Fruit fly (Drosophila melanogaster) whole organism, embryonic: ENCODE measurements around the gene Hacd1.

Experiments used
- Aef1 ChIP-seq: fragments of 200-800 bp; sonication (Bioruptor generic); IDR thresholded peaks from 3 replicates; pipeline ENCODE4 v1.3.6; 2022; ENCODE audit warnings: missing biosample characterization, missing genetic modification characterization
- Antp ChIP-seq: fragments of 200-800 bp; sonication (Bioruptor generic); optimal IDR thresholded peaks from 3 replicates; lab custom pipeline; 2016; ENCODE audit warnings: missing biosample characterization, missing genetic modification characterization
- CG1024 ChIP-seq: fragments of 200-800 bp; sonication (Bioruptor generic); IDR thresholded peaks from 2 replicates; pipeline ENCODE4 v1.3.6; 2022; ENCODE audit warnings: missing biosample characterization, missing genetic modification characterization
- CG12071 ChIP-seq: fragments of 200-800 bp; sonication (Bioruptor generic); optimal IDR thresholded peaks from 3 replicates; lab custom pipeline; 2018; ENCODE audit warnings: missing biosample characterization, mild to moderate bottlenecking, missing genetic modification characterization
- CG12219 ChIP-seq: fragments of 200-800 bp; sonication (Bioruptor generic); optimal IDR thresholded peaks from 3 replicates; lab custom pipeline; 2018; ENCODE audit warnings: missing biosample characterization, mild to moderate bottlenecking, missing genetic modification characterization
- CG12236 ChIP-seq: fragments of 200-800 bp; sonication (Bioruptor generic); optimal IDR thresholded peaks from 2 replicates; lab custom pipeline; 2016; ENCODE audit warnings: missing biosample characterization, missing genetic modification characterization
- CG13287 ChIP-seq: fragments of 200-800 bp; sonication (Bioruptor generic); IDR thresholded peaks from 2 replicates; pipeline ENCODE4 v1.3.6; 2022; ENCODE audit warnings: missing biosample characterization, missing genetic modification characterization; ENCODE audit not compliant: partially characterized antibody
- CG13894 ChIP-seq: fragments of 200-800 bp; sonication (Bioruptor generic); optimal IDR thresholded peaks from 3 replicates; lab custom pipeline; 2018; ENCODE audit warnings: missing biosample characterization, mild to moderate bottlenecking, missing genetic modification characterization, moderate library complexity
- CG14860 ChIP-seq: fragments of 200-800 bp; sonication (Bioruptor generic); IDR thresholded peaks from 3 replicates; pipeline ENCODE4 v1.3.6; 2022; ENCODE audit warnings: missing biosample characterization, missing genetic modification characterization; ENCODE audit not compliant: partially characterized antibody
- CG15073 ChIP-seq: fragments of 200-800 bp; sonication (Bioruptor generic); optimal IDR thresholded peaks from 2 replicates; lab custom pipeline; 2016; ENCODE audit warnings: missing biosample characterization, missing genetic modification characterization
- CG1529 ChIP-seq: fragments of 200-800 bp; sonication (Bioruptor generic); optimal IDR thresholded peaks from 3 replicates; lab custom pipeline; 2018; ENCODE audit warnings: missing biosample characterization, missing genetic modification characterization
- CG1647 ChIP-seq: fragments of 200-800 bp; sonication (Bioruptor generic); optimal IDR thresholded peaks from 3 replicates; lab custom pipeline; 2016; ENCODE audit warnings: missing biosample characterization, missing genetic modification characterization
- CG17912 ChIP-seq: fragments of 200-800 bp; sonication (Bioruptor generic); optimal IDR thresholded peaks from 2 replicates; lab custom pipeline; 2018; ENCODE audit warnings: missing biosample characterization, mild to moderate bottlenecking, missing genetic modification characterization
- CG1832 ChIP-seq: fragments of 200-800 bp; sonication (Bioruptor generic); optimal IDR thresholded peaks from 2 replicates; lab custom pipeline; 2017; ENCODE audit warnings: missing biosample characterization, mild to moderate bottlenecking, missing genetic modification characterization, inconsistent platforms
- CG2678 ChIP-seq: fragments of 200-800 bp; sonication (Bioruptor generic); optimal IDR thresholded peaks from 3 replicates; lab custom pipeline; 2019; ENCODE audit warnings: missing biosample characterization, mild to moderate bottlenecking, missing genetic modification characterization, moderate library complexity
- CG31224 ChIP-seq: fragments of 200-800 bp; sonication (Bioruptor generic); IDR thresholded peaks from 2 replicates; pipeline ENCODE4 v1.3.6; 2022; ENCODE audit warnings: missing biosample characterization, missing genetic modification characterization
- CG33213 ChIP-seq: fragments of 200-800 bp; sonication (Bioruptor generic); optimal IDR thresholded peaks from 3 replicates; lab custom pipeline; 2016; ENCODE audit warnings: missing biosample characterization, missing genetic modification characterization
- CG34224 ChIP-seq: fragments of 200-800 bp; sonication (Bioruptor generic); IDR thresholded peaks from 3 replicates; pipeline ENCODE4 v1.3.6; 2022; ENCODE audit warnings: missing biosample characterization, missing genetic modification characterization; ENCODE audit not compliant: partially characterized antibody
- CG3995 ChIP-seq: fragments of 200-800 bp; sonication (Bioruptor generic); optimal IDR thresholded peaks from 3 replicates; lab custom pipeline; 2016; ENCODE audit warnings: missing biosample characterization, missing genetic modification characterization
- CG42726 ChIP-seq: fragments of 200-800 bp; sonication (Bioruptor generic); IDR thresholded peaks from 2 replicates; pipeline ENCODE4 v1.3.6; 2022; ENCODE audit warnings: missing biosample characterization, missing genetic modification characterization; ENCODE audit not compliant: partially characterized antibody
- CG43689 ChIP-seq: fragments of 200-800 bp; sonication (Bioruptor generic); IDR thresholded peaks from 2 replicates; pipeline ENCODE4 v1.3.6; 2022; ENCODE audit warnings: missing biosample characterization, missing genetic modification characterization
- CG4404 ChIP-seq: fragments of 200-800 bp; sonication (Bioruptor generic); IDR thresholded peaks from 2 replicates; pipeline ENCODE4 v1.3.6; 2022; ENCODE audit warnings: missing biosample characterization, missing genetic modification characterization
- CG7745 ChIP-seq: fragments of 200-800 bp; sonication (Bioruptor generic); optimal IDR thresholded peaks from 2 replicates; lab custom pipeline; 2018; ENCODE audit warnings: missing biosample characterization, mild to moderate bottlenecking, missing genetic modification characterization, moderate library complexity
- CG8089 ChIP-seq: fragments of 200-800 bp; sonication (Bioruptor generic); optimal IDR thresholded peaks from 3 replicates; lab custom pipeline; 2016; ENCODE audit warnings: missing biosample characterization, missing genetic modification characterization
- CG9437 ChIP-seq: fragments of 200-800 bp; sonication (Bioruptor generic); optimal IDR thresholded peaks from 2 replicates; lab custom pipeline; 2018; ENCODE audit warnings: missing biosample characterization, mild to moderate bottlenecking, missing genetic modification characterization
- Ets65A ChIP-seq: fragments of 200-800 bp; sonication (Bioruptor generic); peaks from one replicate; lab custom pipeline; 2016; ENCODE audit warnings: missing biosample characterization, missing genetic modification characterization
- HHEX ChIP-seq: fragments of 200-800 bp; sonication (Bioruptor generic); optimal IDR thresholded peaks from 3 replicates; lab custom pipeline; 2017; ENCODE audit warnings: missing biosample characterization, mild to moderate bottlenecking, missing genetic modification characterization, missing genetic modification reagents
- Hmx ChIP-seq: fragments of 200-800 bp; sonication (Bioruptor generic); optimal IDR thresholded peaks from 2 replicates; lab custom pipeline; 2016; ENCODE audit warnings: missing biosample characterization, missing genetic modification characterization
- Lhr ChIP-seq: fragments of 200-800 bp; sonication (Bioruptor generic); optimal IDR thresholded peaks from 3 replicates; lab custom pipeline; 2017; ENCODE audit warnings: mild to moderate bottlenecking, missing biosample characterization, missing genetic modification reagents, missing genetic modification characterization
- Ravus ChIP-seq: fragments of 200-800 bp; sonication (Bioruptor generic); IDR thresholded peaks from 2 replicates; pipeline ENCODE4 v1.3.6; 2022; ENCODE audit warnings: missing biosample characterization, missing genetic modification characterization
- Sin3A ChIP-seq: fragments of >200 bp; optimal IDR thresholded peaks from 2 replicates; lab custom pipeline; 2018
- Usf ChIP-seq: fragments of 200-800 bp; sonication (Bioruptor generic); optimal IDR thresholded peaks from 2 replicates; lab custom pipeline; 2017; ENCODE audit warnings: missing genotype, missing biosample characterization, missing genetic modification characterization
- Xbp1 ChIP-seq: fragments of 200-800 bp; sonication (Bioruptor generic); optimal IDR thresholded peaks from 3 replicates; lab custom pipeline; 2016; ENCODE audit warnings: missing biosample characterization, mild to moderate bottlenecking, missing genetic modification characterization
- amos ChIP-seq: fragments of 200-800 bp; sonication (Bioruptor generic); IDR thresholded peaks from 2 replicates; pipeline ENCODE4 v1.3.6; 2022; ENCODE audit warnings: missing biosample characterization, missing genetic modification characterization; ENCODE audit not compliant: partially characterized antibody
- chif ChIP-seq, 2 experiments: fragments of 200-800 bp; sonication (Bioruptor generic); optimal IDR thresholded peaks; 3 replicates each; lab custom pipeline; 2016; ENCODE audit warnings: missing biosample characterization in 2 of 2, missing genetic modification characterization in 2 of 2
- dati ChIP-seq: fragments of 200-800 bp; sonication (Bioruptor generic); IDR thresholded peaks from 2 replicates; pipeline ENCODE4 v1.3.6; 2022; ENCODE audit warnings: missing biosample characterization, missing genetic modification characterization
- gt ChIP-seq: fragments of 200-800 bp; sonication (Bioruptor generic); IDR thresholded peaks from 2 replicates; pipeline ENCODE4 v1.3.6; 2022; ENCODE audit warnings: missing biosample characterization, missing genetic modification characterization
- kay ChIP-seq: fragments of 200-800 bp; sonication (Bioruptor generic); optimal IDR thresholded peaks from 2 replicates; lab custom pipeline; 2016; ENCODE audit warnings: missing biosample characterization, missing genetic modification characterization
- kni ChIP-seq: fragments of 200-800 bp; sonication (Bioruptor generic); optimal IDR thresholded peaks from 3 replicates; lab custom pipeline; 2017; ENCODE audit warnings: mild to moderate bottlenecking, missing biosample characterization, missing genetic modification reagents, missing genetic modification characterization
- lov ChIP-seq, 2 experiments: fragments of 200-800 bp in 1 of 2; fragments of >200 bp in 1 of 2; sonication (Bioruptor generic) in 1 of 2; IDR thresholded peaks in 1 of 2; optimal IDR thresholded peaks in 1 of 2; 2 replicates in 1 of 2; 3 replicates in 1 of 2; pipeline versions ENCODE4 v1.3.6 to Lab custom; 2017 to 2022; ENCODE audit warnings: missing biosample characterization in 1 of 2, missing genetic modification characterization in 1 of 2
- nerfin-2 ChIP-seq: fragments of 200-800 bp; sonication (Bioruptor generic); IDR thresholded peaks from 2 replicates; pipeline ENCODE4 v1.3.6; 2022; ENCODE audit warnings: missing biosample characterization, missing genetic modification characterization; ENCODE audit not compliant: partially characterized antibody
- pho ChIP-seq: fragments of 200-800 bp; sonication (Bioruptor generic); optimal IDR thresholded peaks from 2 replicates; lab custom pipeline; 2016; ENCODE audit warnings: missing biosample characterization, missing genetic modification characterization
- pum ChIP-seq: fragments of 200-800 bp; sonication (Bioruptor generic); optimal IDR thresholded peaks from 2 replicates; lab custom pipeline; 2016; ENCODE audit warnings: missing biosample characterization, missing genetic modification characterization
- pzg ChIP-seq: fragments of 200-800 bp; sonication (Bioruptor generic); optimal IDR thresholded peaks from 3 replicates; lab custom pipeline; 2018; ENCODE audit warnings: missing biosample characterization, mild to moderate bottlenecking, missing genetic modification characterization, moderate library complexity
- shn ChIP-seq: fragments of 200-800 bp; sonication (Bioruptor generic); optimal IDR thresholded peaks from 3 replicates; lab custom pipeline; 2016; ENCODE audit warnings: missing biosample characterization, missing genetic modification characterization
- ssp ChIP-seq: fragments of 200-800 bp; sonication (Bioruptor generic); IDR thresholded peaks from 2 replicates; pipeline ENCODE4 v1.3.6; 2022; ENCODE audit warnings: missing biosample characterization, missing genetic modification characterization
- stc ChIP-seq: fragments of 200-800 bp; sonication (Bioruptor generic); IDR thresholded peaks from 2 replicates; pipeline ENCODE4 v1.3.6; 2022; ENCODE audit warnings: missing biosample characterization, missing genetic modification characterization
- tio ChIP-seq: fragments of 200-800 bp; sonication (Bioruptor generic); optimal IDR thresholded peaks from 2 replicates; lab custom pipeline; 2017; ENCODE audit warnings: missing biosample characterization, missing genetic modification characterization, inconsistent platforms
- trh ChIP-seq: fragments of 200-800 bp; sonication (Bioruptor generic); optimal IDR thresholded peaks from 2 replicates; lab custom pipeline; 2016; ENCODE audit warnings: missing biosample characterization, missing genetic modification characterization
- wor ChIP-seq: fragments of 200-800 bp; sonication (Bioruptor generic); IDR thresholded peaks from 2 replicates; pipeline ENCODE4 v1.3.6; 2022; ENCODE audit warnings: missing biosample characterization, missing genetic modification characterization

Hacd1 gene

DNA sequence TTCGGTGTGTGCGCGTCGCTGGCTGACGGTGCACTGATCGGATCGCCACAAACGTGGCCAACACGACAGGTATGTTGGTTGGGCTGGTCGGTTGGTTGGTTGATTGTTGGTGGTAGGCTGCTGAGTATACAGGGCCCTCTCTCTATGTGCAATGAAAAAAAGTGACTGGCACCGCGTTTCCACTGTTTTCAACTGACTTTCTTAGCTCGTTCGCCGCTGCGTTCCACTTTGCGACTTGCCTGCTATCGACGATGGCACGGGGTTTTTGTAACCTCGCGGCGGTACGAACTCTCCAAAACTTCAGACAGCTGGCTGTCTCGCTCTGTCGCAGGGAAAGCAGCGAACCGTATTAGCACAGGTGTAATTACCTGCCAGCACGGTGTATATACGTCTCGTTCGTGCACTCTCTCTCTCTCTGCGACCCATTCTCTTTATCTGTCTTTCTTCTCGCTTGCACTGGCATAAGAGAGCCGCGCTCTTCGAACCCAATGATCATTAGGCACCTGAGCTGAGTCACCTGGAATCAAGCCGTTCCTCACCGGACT, 31.1 kb downstream of the Hacd1 start (continued):
- no peak for TF ChIP-seq wor (GFP tag; lab: Robert Waterston, UW)
- TF ChIP-seq Ets65A (GFP tag; lab: Kevin White, UChicago) = no peak
- TF ChIP-seq stc (GFP tag; lab: Robert Waterston, UW) = peak; percentile 40; the same call in 1 of the 2 replicates
- no peak for TF ChIP-seq pho (GFP tag; lab: Kevin White, UChicago)
- peak; percentile 19 for TF ChIP-seq CG2678 (tag; lab: Kevin White, UChicago)
- no peak for TF ChIP-seq CG31224 (GFP tag; lab: Robert Waterston, UW)
- no peak for TF ChIP-seq trh
- TF ChIP-seq kni (GFP tag; lab: Kevin White, UChicago) = peak; percentile 68
- no peak for TF ChIP-seq CG12236
- TF ChIP-seq CG1529 = no peak
- TF ChIP-seq CG42726 (GFP tag; lab: Robert Waterston, UW) = peak; percentile 19; the same call in 1 of the 2 replicates
- no peak for TF ChIP-seq CG7745 (tag; lab: Kevin White, UChicago)
- no peak for TF ChIP-seq CG15073 (GFP tag; lab: Kevin White, UChicago)
- no peak for TF ChIP-seq gt (GFP tag; lab: Robert Waterston, UW)
- TF ChIP-seq CG3995 (GFP tag; lab: Kevin White, UChicago) = peak; percentile 69
- TF ChIP-seq CG13894 (tag; lab: Kevin White, UChicago) = peak; percentile 44
- no peak for TF ChIP-seq CG17912 (GFP tag; lab: Kevin White, UChicago)
- TF ChIP-seq CG1832 (GFP tag; lab: Kevin White, UChicago) = peak; percentile 92
- 0 out of 3 replicates have a peak, but pooled peaks have one; percentile 33 for TF ChIP-seq CG14860 (GFP tag; lab: Robert Waterston, UW)
- TF ChIP-seq HHEX (GFP tag; lab: Kevin White, UChicago) = peak; percentile 23
- TF ChIP-seq CG4404 (GFP tag; lab: Robert Waterston, UW) = no peak
- TF ChIP-seq Xbp1 = no peak
- peak; percentile 25; the same call in 1 of the 2 replicates for TF ChIP-seq CG1024 (GFP tag; lab: Robert Waterston, UW)
- TF ChIP-seq amos = peak; percentile 43; the same call in 1 of the 2 replicates
- no peak for TF ChIP-seq lov (optimal IDR thresholded peaks at IDR 0.05; lab: Kevin White, UChicago)
- TF ChIP-seq lov (GFP tag; IDR thresholded peaks at IDR 0.05; lab: Robert Waterston, UW) = 0 out of 3 replicates have a peak, but pooled peaks have one; percentile 43
- TF ChIP-seq tio = no peak
- TF ChIP-seq Lhr (GFP tag; lab: Kevin White, UChicago) = no peak
- TF ChIP-seq Hmx (GFP tag; lab: Kevin White, UChicago) = no peak
- no peak for TF ChIP-seq shn (GFP tag; lab: Kevin White, UChicago)
- no peak for TF ChIP-seq CG34224 (GFP tag; lab: Robert Waterston, UW)
- no peak for TF ChIP-seq pum
- TF ChIP-seq CG1647 (GFP tag; lab: Kevin White, UChicago) = peak; percentile 58
- no peak for TF ChIP-seq Aef1 (GFP tag; lab: Robert Waterston, UW)
- no peak for TF ChIP-seq nerfin-2 (GFP tag; lab: Robert Waterston, UW)
- TF ChIP-seq pzg = no peak
- no peak for TF ChIP-seq dati (GFP tag; lab: Robert Waterston, UW)
- no peak for TF ChIP-seq CG9437 (GFP tag; lab: Kevin White, UChicago)
- TF ChIP-seq CG12071 = peak; percentile 23
- no peak for TF ChIP-seq Ravus (GFP tag; lab: Robert Waterston, UW)
- TF ChIP-seq CG43689 (GFP tag; lab: Robert Waterston, UW) = no peak
- no peak for TF ChIP-seq CG33213 (GFP tag; lab: Kevin White, UChicago)
- no peak for TF ChIP-seq Antp (GFP tag; lab: Kevin White, UChicago)
- no peak for TF ChIP-seq CG8089 (GFP tag; lab: Kevin White, UChicago)
- no peak for TF ChIP-seq CG12219 (GFP tag; lab: Kevin White, UChicago)
- TF ChIP-seq chif (GFP tag; optimal IDR thresholded peaks at IDR 0.05; lab: Kevin White, UChicago) = no peak
- peak; percentile 45 for TF ChIP-seq kay (GFP tag; lab: Kevin White, UChicago)
- TF ChIP-seq CG13287 (GFP tag; lab: Robert Waterston, UW) = peak; percentile 33; the same call in 1 of the 2 replicates
- no peak for TF ChIP-seq Sin3A (lab: Kevin White, UChicago)
- no peak for TF ChIP-seq Usf (GFP tag; lab: Kevin White, UChicago)
- TF ChIP-seq ssp (GFP tag; lab: Robert Waterston, UW) = no peak
